Worm (Caenorhabditis elegans) whole organism, young adult: ENCODE data around the gene erfa-3.

Experiments used
- B0035.1 ChIP-seq: sonication (generic microtip); optimal IDR thresholded peaks from 2 replicates; lab custom pipeline; 2016; ENCODE audit warnings: missing genetic modification characterization, mild to moderate bottlenecking, missing compliant biosample characterization, missing genotype, missing genetic modification reagents
- B0336.3 ChIP-seq: fragments of 200-800 bp; sonication (Bioruptor generic); IDR thresholded peaks from 2 replicates; pipeline ENCODE4 v1.3.6; 2022; ENCODE audit warnings: missing genetic modification characterization, missing compliant biosample characterization
- F10E7.11 ChIP-seq: sonication (generic microtip); optimal IDR thresholded peaks from 2 replicates; lab custom pipeline; 2017; ENCODE audit warnings: mild to moderate bottlenecking, missing genetic modification characterization, moderate library complexity, missing compliant biosample characterization
- K12H6.12 ChIP-seq: fragments of 200-800 bp; sonication (Bioruptor generic); optimal IDR thresholded peaks from 2 replicates; lab custom pipeline; 2018; ENCODE audit warnings: mild to moderate bottlenecking, missing genetic modification characterization, missing compliant biosample characterization
- Y53G8AR.9 ChIP-seq: fragments of 200-800 bp; sonication (Bioruptor generic); conservative IDR thresholded peaks from 2 replicates; pipeline ENCODE4 v1.3.6; 2022; ENCODE audit warnings: missing genetic modification reagents, missing genetic modification characterization, missing compliant biosample characterization
- ZK185.1 ChIP-seq: sonication (generic microtip); optimal IDR thresholded peaks from 2 replicates; lab custom pipeline; 2016; ENCODE audit warnings: mild to moderate bottlenecking, missing genetic modification characterization, missing compliant biosample characterization; ENCODE audit not compliant: poor library complexity, severe bottlenecking
- ama-1 ChIP-seq, 3 experiments: fragments of 150-350 bp in 1 of 3; sonication (generic microtip) in 2 of 3; optimal IDR thresholded peaks; 2 replicates each; lab custom pipeline; 2014 to 2018; ENCODE audit warnings: missing biosample characterization in 2 of 3, missing genetic modification characterization in 2 of 3, missing genetic modification reagents in 2 of 3
- aptf-2 ChIP-seq: fragments of 200-800 bp; sonication (Bioruptor generic); conservative IDR thresholded peaks from 2 replicates; pipeline ENCODE4 v1.3.6; 2022; ENCODE audit warnings: missing genetic modification reagents, missing genetic modification characterization, missing compliant biosample characterization
- atf-7 ChIP-seq: sonication (generic microtip); optimal IDR thresholded peaks from 2 replicates; lab custom pipeline; 2017; ENCODE audit warnings: mild to moderate bottlenecking, missing genetic modification characterization, missing compliant biosample characterization
- athp-1 ChIP-seq: sonication (generic microtip); optimal IDR thresholded peaks from 2 replicates; lab custom pipeline; 2017; ENCODE audit warnings: mild to moderate bottlenecking, missing genetic modification characterization, missing compliant biosample characterization
- attf-5 ChIP-seq: fragments of 200-800 bp; sonication (Bioruptor generic); optimal IDR thresholded peaks from 2 replicates; lab custom pipeline; 2018; ENCODE audit warnings: mild to moderate bottlenecking, missing genetic modification characterization, missing compliant biosample characterization
- cebp-1 ChIP-seq, 2 experiments: fragments of 200-800 bp in 1 of 2; sonication (Bioruptor generic) in 1 of 2; sonication (generic microtip) in 1 of 2; IDR thresholded peaks in 1 of 2; optimal IDR thresholded peaks in 1 of 2; 2 replicates each; pipeline versions ENCODE4 v1.3.6 to Lab custom; 2017 to 2022; ENCODE audit warnings: missing compliant biosample characterization in 2 of 2, missing genetic modification characterization in 2 of 2, mild to moderate bottlenecking in 1 of 2, missing genetic modification reagents in 1 of 2, moderate library complexity in 1 of 2
- chd-7 ChIP-seq: sonication (generic microtip); optimal IDR thresholded peaks from 2 replicates; lab custom pipeline; 2016; ENCODE audit warnings: mild to moderate bottlenecking, missing genetic modification characterization, moderate library complexity, missing compliant biosample characterization
- dpff-1 ChIP-seq: sonication (generic microtip); optimal IDR thresholded peaks from 2 replicates; lab custom pipeline; 2017; ENCODE audit warnings: mild to moderate bottlenecking, missing genetic modification characterization, missing compliant biosample characterization
- egl-18 ChIP-seq: fragments of 200-800 bp; sonication (Bioruptor generic); IDR thresholded peaks from 2 replicates; pipeline ENCODE4 v1.3.6; 2022; ENCODE audit warnings: missing genetic modification reagents, missing genetic modification characterization, missing compliant biosample characterization
- egrh-3 ChIP-seq: fragments of 200-800 bp; sonication (Bioruptor generic); IDR thresholded peaks from 2 replicates; pipeline ENCODE4 v1.3.6; 2022; ENCODE audit warnings: missing genetic modification reagents, missing genetic modification characterization, missing compliant biosample characterization
- ekl-4 ChIP-seq: fragments of 200-800 bp; sonication (Bioruptor generic); IDR thresholded peaks from 2 replicates; pipeline ENCODE4 v1.3.6; 2022; ENCODE audit warnings: missing genetic modification reagents, missing genetic modification characterization, missing compliant biosample characterization
- hrde-1 ChIP-seq: sonication (generic microtip); optimal IDR thresholded peaks from 2 replicates; lab custom pipeline; 2016; ENCODE audit warnings: missing genetic modification characterization, mild to moderate bottlenecking, missing compliant biosample characterization, moderate library complexity, missing genotype, missing genetic modification reagents, borderline replicate concordance
- hsf-1 ChIP-seq: fragments of 200-800 bp; sonication (Bioruptor generic); IDR thresholded peaks from 2 replicates; pipeline ENCODE4 v1.3.6; 2022; ENCODE audit warnings: missing genetic modification reagents, missing genetic modification characterization, missing compliant biosample characterization
- let-526 ChIP-seq: fragments of 200-800 bp; sonication (Bioruptor generic); IDR thresholded peaks from 2 replicates; pipeline ENCODE4 v1.3.6; 2022; ENCODE audit warnings: missing genetic modification reagents, missing genetic modification characterization, missing compliant biosample characterization
- let-607 ChIP-seq, 2 experiments: fragments of 200-800 bp in 1 of 2; sonication (Bioruptor generic) in 1 of 2; sonication (generic microtip) in 1 of 2; optimal IDR thresholded peaks; 2 replicates each; lab custom pipeline; 2016 to 2018; ENCODE audit warnings: mild to moderate bottlenecking in 2 of 2, missing compliant biosample characterization in 2 of 2, missing genetic modification characterization in 2 of 2, moderate library complexity in 2 of 2, missing genotype in 1 of 2
- lin-26 ChIP-seq: fragments of 200-800 bp; sonication (Bioruptor generic); IDR thresholded peaks from 2 replicates; pipeline ENCODE4 v1.3.6; 2022; ENCODE audit warnings: missing genetic modification reagents, missing genetic modification characterization, missing compliant biosample characterization
- lin-35 ChIP-seq, 3 experiments: fragments of 150-350 bp in 2 of 3; sonication (generic microtip) in 1 of 3; optimal IDR thresholded peaks; 2 replicates each; lab custom pipeline; 2014 to 2018; ENCODE audit warnings: missing biosample characterization in 3 of 3, missing genetic modification characterization in 3 of 3, missing genetic modification reagents in 3 of 3
- lin-40 ChIP-seq: sonication (generic microtip); optimal IDR thresholded peaks from 2 replicates; lab custom pipeline; 2016; ENCODE audit warnings: missing genetic modification characterization, mild to moderate bottlenecking, missing compliant biosample characterization, missing genotype, missing genetic modification reagents
- lsl-1 ChIP-seq: fragments of 200-800 bp; sonication (Bioruptor generic); optimal IDR thresholded peaks from 2 replicates; lab custom pipeline; 2018; ENCODE audit warnings: mild to moderate bottlenecking, missing genetic modification characterization, moderate library complexity, missing compliant biosample characterization
- madf-3 ChIP-seq: fragments of 200-800 bp; sonication (Bioruptor generic); IDR thresholded peaks from 2 replicates; pipeline ENCODE4 v1.3.6; 2022; ENCODE audit warnings: missing genetic modification reagents, missing genetic modification characterization, missing compliant biosample characterization
- nfyb-1 ChIP-seq: fragments of 200-800 bp; sonication (Bioruptor generic); IDR thresholded peaks from 2 replicates; pipeline ENCODE4 v1.3.6; 2022; ENCODE audit warnings: missing genetic modification reagents, missing genetic modification characterization, missing compliant biosample characterization
- pbrm-1 ChIP-seq: fragments of 200-800 bp; sonication (Bioruptor generic); IDR thresholded peaks from 2 replicates; pipeline ENCODE4 v1.3.6; 2022; ENCODE audit warnings: missing genetic modification reagents, missing genetic modification characterization, missing compliant biosample characterization
- rcor-1 ChIP-seq: fragments of 200-800 bp; sonication (Bioruptor generic); IDR thresholded peaks from 2 replicates; pipeline ENCODE4 v1.3.6; 2022; ENCODE audit warnings: missing genetic modification reagents, missing genetic modification characterization, missing compliant biosample characterization
- repo-1 ChIP-seq: sonication (generic microtip); optimal IDR thresholded peaks from 2 replicates; lab custom pipeline; 2017; ENCODE audit warnings: mild to moderate bottlenecking, missing genetic modification characterization, missing compliant biosample characterization
- rpc-1 ChIP-seq, 2 experiments: fragments of 150-350 bp in 1 of 2; sonication (generic microtip) in 1 of 2; optimal IDR thresholded peaks; 2 replicates each; lab custom pipeline; 2014 to 2018; ENCODE audit warnings: missing biosample characterization in 1 of 2, missing genetic modification characterization in 1 of 2, missing genetic modification reagents in 1 of 2, missing genotype in 1 of 2
- snpc-3.4 ChIP-seq: sonication (generic microtip); optimal IDR thresholded peaks from 2 replicates; lab custom pipeline; 2017; ENCODE audit warnings: missing genetic modification characterization, mild to moderate bottlenecking, missing compliant biosample characterization, antibody characterized with exemption, moderate library complexity, missing genotype, missing genetic modification reagents
- somi-1 ChIP-seq: fragments of 200-800 bp; sonication (Bioruptor generic); optimal IDR thresholded peaks from 2 replicates; lab custom pipeline; 2018; ENCODE audit warnings: mild to moderate bottlenecking, missing genetic modification characterization, missing compliant biosample characterization
- tbp1 ChIP-seq: fragments of 200-800 bp; sonication (Bioruptor generic); optimal IDR thresholded peaks from 2 replicates; lab custom pipeline; 2018; ENCODE audit warnings: mild to moderate bottlenecking, missing genetic modification characterization, missing compliant biosample characterization
- ztf-18 ChIP-seq: sonication (generic microtip); optimal IDR thresholded peaks from 2 replicates; lab custom pipeline; 2016; ENCODE audit warnings: missing genotype, mild to moderate bottlenecking, missing genetic modification characterization, missing compliant biosample characterization
- ztf-25 ChIP-seq: fragments of 200-800 bp; sonication (Bioruptor generic); IDR thresholded peaks from 2 replicates; pipeline ENCODE4 v1.3.6; 2022; ENCODE audit warnings: missing genetic modification reagents, missing genetic modification characterization, missing compliant biosample characterization
- ztf-26 ChIP-seq: sonication (generic microtip); optimal IDR thresholded peaks from 2 replicates; lab custom pipeline; 2017; ENCODE audit warnings: missing genetic modification characterization, missing compliant biosample characterization

erfa-3 gene

ce11 chrV:11122466-11122865 is 9.6 kb upstream of the erfa-3 start, which contains the start of gene mboa-2 (continued):
- TF ChIP-seq pbrm-1 (GFP tag; lab: Robert Waterston, UW) (no peak; the same call in 1 of the 2 replicates), ztf-18 (tag; lab: Kevin White, UChicago) (no peak), athp-1 (no peak), ZK185.1 (peak; percentile 5), atf-7 (tag; lab: Kevin White, UChicago) (peak; percentile 43)

- peak; percentile 19 for TF ChIP-seq attf-5 (GFP tag; lab: Kevin White, UChicago)
- no peak for TF ChIP-seq hrde-1 (tag; lab: Kevin White, UChicago)
- peak; percentile 5 for TF ChIP-seq lin-40 (tag; lab: Kevin White, UChicago)
- peak; percentile 11 for TF ChIP-seq tbp1 (GFP tag; lab: Kevin White, UChicago)
- no peak for TF ChIP-seq cebp-1 (GFP tag; IDR thresholded peaks at IDR 0.05; lab: Robert Waterston, UW)
- TF ChIP-seq cebp-1 (tag; optimal IDR thresholded peaks at IDR 0.05; lab: Kevin White, UChicago) = peak; percentile 41
- no peak for TF ChIP-seq B0035.1
- peak in 1 of 3 experiments; percentile 42 for TF ChIP-seq lin-35 (GFP tag; optimal IDR thresholded peaks at IDR 0.05; lab: Kevin White, UChicago)
- peak; percentile 19 for TF ChIP-seq K12H6.12 (tag; lab: Kevin White, UChicago)
- no peak for TF ChIP-seq rcor-1 (GFP tag; lab: Robert Waterston, UW)
- TF ChIP-seq, all 124 proteins: peak for 6
Measured at ce11 chrV:11121247-11121646, 8.4 kb upstream of the erfa-3 start.

- TF ChIP-seq chd-7 (tag; lab: Kevin White, UChicago) = no peak
- 0 out of 2 replicates have a peak, but pooled peaks have one; percentile 18 for TF ChIP-seq nfyb-1 (GFP tag; lab: Robert Waterston, UW)
- TF ChIP-seq ztf-26 (tag; lab: Kevin White, UChicago) = peak; percentile 42
- no peak for TF ChIP-seq attf-5 (GFP tag; lab: Kevin White, UChicago)
- TF ChIP-seq Y53G8AR.9 = peak; percentile 12
- TF ChIP-seq F10E7.11 (tag; lab: Kevin White, UChicago) = no peak
- TF ChIP-seq madf-3 (GFP tag; lab: Robert Waterston, UW) = 0 out of 2 replicates have a peak, but pooled peaks have one; percentile 48
- TF ChIP-seq pbrm-1 (GFP tag; lab: Robert Waterston, UW) = peak; percentile 8; the same call in 1 of the 2 replicates
- no peak for TF ChIP-seq egl-18 (GFP tag; lab: Robert Waterston, UW)
- 0 out of 2 replicates have a peak, but pooled peaks have one; percentile 27 for TF ChIP-seq ztf-25
- peak; percentile 22; the same call in 1 of the 2 replicates for TF ChIP-seq B0336.3 (GFP tag; lab: Robert Waterston, UW)
- TF ChIP-seq lin-26 = no peak
- peak; percentile 71 for TF ChIP-seq ama-1 (optimal IDR thresholded peaks at IDR 0.05; lab: Kevin White, UChicago)
- TF ChIP-seq ama-1 (GFP tag; optimal IDR thresholded peaks at IDR 0.05; lab: Kevin White, UChicago) = no peak
- no peak for TF ChIP-seq lsl-1 (GFP tag; lab: Kevin White, UChicago)
- peak; percentile 16 for TF ChIP-seq snpc-3.4 (tag; lab: Kevin White, UChicago)
- peak in 1 of 2 experiments; percentile 25 for TF ChIP-seq let-607 (tag; optimal IDR thresholded peaks at IDR 0.05; lab: Kevin White, UChicago)
- TF ChIP-seq dpff-1 (tag; lab: Kevin White, UChicago) = peak; percentile 72
Measured at ce11 chrV:11119294-11119755, 6.4 kb upstream of the erfa-3 start, which contains the start of gene scb-1. scb-1 (minus strand) TSS chrV:11119705.

ce11 chrV:11118179-11118725 is 5.4 kb upstream of the erfa-3 start:
- TF ChIP-seq somi-1 (GFP tag; lab: Kevin White, UChicago) (peak; percentile 53), ztf-18 (tag; lab: Kevin White, UChicago) (no peak), hsf-1 (0 out of 2 replicates have a peak, but pooled peaks have one; percentile 11), ekl-4 (GFP tag; lab: Robert Waterston, UW) (no peak), hrde-1 (tag; lab: Kevin White, UChicago) (peak; percentile 41), Y53G8AR.9 (peak; percentile 38; the same call in 1 of the 2 replicates), ztf-26 (tag; lab: Kevin White, UChicago) (peak; percentile 3), nfyb-1 (GFP tag; lab: Robert Waterston, UW) (0 out of 2 replicates have a peak, but pooled peaks have one; percentile 13), egrh-3 (GFP tag; lab: Robert Waterston, UW) (no peak), B0336.3 (GFP tag; lab: Robert Waterston, UW) (peak; percentile 41; the same call in 1 of the 2 replicates), cebp-1 (GFP tag; IDR thresholded peaks at IDR 0.05; lab: Robert Waterston, UW) (no peak), cebp-1 (tag; optimal IDR thresholded peaks at IDR 0.05; lab: Kevin White, UChicago) (peak; percentile 43), aptf-2 (GFP tag; lab: Robert Waterston, UW) (no peak), lin-40 (tag; lab: Kevin White, UChicago) (peak; percentile 20), repo-1 (tag; lab: Kevin White, UChicago) (peak; percentile 20), let-526 (GFP tag; lab: Robert Waterston, UW) (peak; percentile 51; the same call in 1 of the 2 replicates), pbrm-1 (GFP tag; lab: Robert Waterston, UW) (peak; percentile 30; the same call in 1 of the 2 replicates), let-607 (tag; optimal IDR thresholded peaks at IDR 0.05; lab: Kevin White, UChicago) (peak in 1 of 2 experiments; percentile 28), madf-3 (GFP tag; lab: Robert Waterston, UW) (0 out of 2 replicates have a peak, but pooled peaks have one; percentile 39), rpc-1 (optimal IDR thresholded peaks at IDR 0.05; lab: Kevin White, UChicago) (no peak), rpc-1 (tag; optimal IDR thresholded peaks at IDR 0.05; lab: Kevin White, UChicago) (no peak)
